Worm (Caenorhabditis elegans) whole organism, L2 larva: ENCODE data around the gene sysm-1.

Source experiments
- C34F6.9 ChIP-seq: fragments of 150-350 bp; optimal IDR thresholded peaks from 2 replicates; lab custom pipeline; 2014; ENCODE audit warnings: missing biosample characterization, missing genetic modification characterization
- F13H6.1 ChIP-seq: sonication (generic microtip); optimal IDR thresholded peaks from 2 replicates; lab custom pipeline; 2016; ENCODE audit warnings: missing genetic modification characterization, missing compliant biosample characterization
- R02D3.7 ChIP-seq: fragments of 150-350 bp; optimal IDR thresholded peaks from 2 replicates; lab custom pipeline; 2014; ENCODE audit warnings: missing biosample characterization, missing genetic modification characterization
- Y55F3AM.14 ChIP-seq: fragments of 200-800 bp; sonication (Bioruptor generic); optimal IDR thresholded peaks from 2 replicates; lab custom pipeline; 2018; ENCODE audit warnings: mild to moderate bottlenecking, missing genetic modification characterization, missing compliant biosample characterization
- ZK546.5 ChIP-seq: sonication (generic microtip); optimal IDR thresholded peaks from 2 replicates; lab custom pipeline; 2017; ENCODE audit warnings: missing biosample characterization, missing genetic modification characterization
- alr-1 ChIP-seq: fragments of 150-350 bp; optimal IDR thresholded peaks from 2 replicates; lab custom pipeline; 2014; ENCODE audit warnings: missing biosample characterization, missing genetic modification characterization
- aly-2 ChIP-seq: fragments of 150-350 bp; optimal IDR thresholded peaks from 2 replicates; lab custom pipeline; 2014; ENCODE audit warnings: missing biosample characterization, missing genetic modification characterization
- blmp-1 ChIP-seq: sonication (generic microtip); optimal IDR thresholded peaks from 2 replicates; lab custom pipeline; 2017; ENCODE audit warnings: missing genetic modification characterization, mild to moderate bottlenecking, missing compliant biosample characterization, antibody characterized with exemption, moderate library complexity; ENCODE audit not compliant: insufficient read depth
- ceh-82 ChIP-seq: fragments of 150-350 bp; optimal IDR thresholded peaks from 2 replicates; lab custom pipeline; 2014; ENCODE audit warnings: missing biosample characterization, missing genetic modification characterization
- crh-2 ChIP-seq: sonication (generic microtip); optimal IDR thresholded peaks from 2 replicates; lab custom pipeline; 2017; ENCODE audit warnings: missing biosample characterization, missing genetic modification characterization
- dmd-4 ChIP-seq: sonication (generic microtip); optimal IDR thresholded peaks from 2 replicates; lab custom pipeline; 2017; ENCODE audit warnings: missing biosample characterization, missing genetic modification characterization
- egl-27 ChIP-seq: sonication (generic microtip); optimal IDR thresholded peaks from 3 replicates; lab custom pipeline; 2017; ENCODE audit warnings: missing biosample characterization, missing genetic modification reagents, missing genetic modification characterization
- elt-1 ChIP-seq: fragments of 150-350 bp; optimal IDR thresholded peaks from 2 replicates; lab custom pipeline; 2014; ENCODE audit warnings: missing biosample characterization, missing genetic modification characterization
- elt-3 ChIP-seq: sonication (generic microtip); optimal IDR thresholded peaks from 2 replicates; lab custom pipeline; 2017; ENCODE audit warnings: missing biosample characterization, missing genetic modification characterization
- fos-1 ChIP-seq: fragments of 150-350 bp; optimal IDR thresholded peaks from 2 replicates; lab custom pipeline; 2014; ENCODE audit warnings: missing biosample characterization, missing genetic modification characterization
- gmeb-1 ChIP-seq: fragments of 150-350 bp; optimal IDR thresholded peaks from 2 replicates; lab custom pipeline; 2014; ENCODE audit warnings: missing biosample characterization, missing genetic modification characterization
- lin-11 ChIP-seq: fragments of 150-350 bp; sonication (generic microtip); optimal IDR thresholded peaks from 2 replicates; lab custom pipeline; 2014; ENCODE audit warnings: missing biosample characterization, missing genetic modification characterization, inconsistent platforms, mixed read lengths
- lin-13 ChIP-seq: fragments of 150-350 bp; optimal IDR thresholded peaks from 2 replicates; lab custom pipeline; 2014; ENCODE audit warnings: missing biosample characterization, missing genetic modification reagents, missing genetic modification characterization
- lin-39 ChIP-seq: fragments of 150-350 bp; optimal IDR thresholded peaks from 2 replicates; lab custom pipeline; 2014; ENCODE audit warnings: missing biosample characterization, missing genetic modification reagents, missing genetic modification characterization
- lsy-2 ChIP-seq, 2 experiments: fragments of 150-350 bp in 1 of 2; sonication (generic microtip) in 1 of 2; optimal IDR thresholded peaks; 2 replicates each; lab custom pipeline; 2014 to 2017; ENCODE audit warnings: missing biosample characterization in 2 of 2, missing genetic modification characterization in 2 of 2
- mab-5 ChIP-seq: fragments of 150-350 bp; optimal IDR thresholded peaks from 2 replicates; lab custom pipeline; 2014; ENCODE audit warnings: missing biosample characterization, missing genetic modification characterization
- mbf-1 ChIP-seq: sonication (generic microtip); optimal IDR thresholded peaks from 2 replicates; lab custom pipeline; 2017; ENCODE audit warnings: missing biosample characterization, missing genetic modification characterization
- mdl-1 ChIP-seq, 2 experiments: fragments of 150-350 bp in 1 of 2; sonication (generic microtip) in 1 of 2; optimal IDR thresholded peaks; 2 replicates each; lab custom pipeline; 2017; ENCODE audit warnings: missing biosample characterization in 2 of 2, missing genetic modification characterization in 2 of 2
- nhr-129 ChIP-seq: fragments of 150-350 bp; optimal IDR thresholded peaks from 2 replicates; lab custom pipeline; 2014; ENCODE audit warnings: missing biosample characterization, missing genetic modification characterization
- nhr-21 ChIP-seq: fragments of 150-350 bp; optimal IDR thresholded peaks from 2 replicates; lab custom pipeline; 2014; ENCODE audit warnings: missing biosample characterization, missing genetic modification characterization
- nhr-237 ChIP-seq: fragments of 150-350 bp; optimal IDR thresholded peaks from 2 replicates; lab custom pipeline; 2014; ENCODE audit warnings: missing biosample characterization, missing genetic modification characterization
- nhr-6 ChIP-seq: fragments of 150-350 bp; optimal IDR thresholded peaks from 2 replicates; lab custom pipeline; 2014; ENCODE audit warnings: missing biosample characterization, missing genetic modification characterization
- nhr-77 ChIP-seq: fragments of 150-350 bp; optimal IDR thresholded peaks from 2 replicates; lab custom pipeline; 2014; ENCODE audit warnings: missing biosample characterization, missing genetic modification characterization
- peb-1 ChIP-seq: fragments of 150-350 bp; optimal IDR thresholded peaks from 2 replicates; lab custom pipeline; 2014; ENCODE audit warnings: missing biosample characterization, missing genetic modification characterization
- sem-4 ChIP-seq: fragments of 150-350 bp; optimal IDR thresholded peaks from 2 replicates; lab custom pipeline; 2014; ENCODE audit warnings: missing biosample characterization, missing genetic modification reagents, missing genetic modification characterization
- skn-1 ChIP-seq: sonication (generic microtip); optimal IDR thresholded peaks from 2 replicates; lab custom pipeline; 2017; ENCODE audit warnings: missing biosample characterization, missing genetic modification characterization
- sma-3 ChIP-seq: sonication (generic microtip); optimal IDR thresholded peaks from 2 replicates; lab custom pipeline; 2016; ENCODE audit warnings: missing genetic modification reagents, missing genetic modification characterization, missing compliant biosample characterization
- sma-9 ChIP-seq, 2 experiments: fragments of 150-350 bp in 1 of 2; sonication (generic microtip) in 1 of 2; optimal IDR thresholded peaks; 2 replicates each; lab custom pipeline; 2014 to 2016; ENCODE audit warnings: missing genetic modification characterization in 2 of 2, mild to moderate bottlenecking in 1 of 2, missing biosample characterization in 1 of 2, missing compliant biosample characterization in 1 of 2, missing genetic modification reagents in 1 of 2, moderate library complexity in 1 of 2
- unc-39 ChIP-seq: fragments of 150-350 bp; optimal IDR thresholded peaks from 2 replicates; lab custom pipeline; 2014; ENCODE audit warnings: missing biosample characterization, missing genetic modification characterization
- unc-62 ChIP-seq: fragments of 150-350 bp; optimal IDR thresholded peaks from 2 replicates; lab custom pipeline; 2014; ENCODE audit warnings: missing biosample characterization, missing genetic modification reagents, missing genetic modification characterization
- ztf-1 ChIP-seq: fragments of 200-800 bp; sonication (Bioruptor generic); conservative IDR thresholded peaks from 2 replicates; pipeline ENCODE4 v1.3.6; 2022; ENCODE audit warnings: missing genetic modification characterization, missing compliant biosample characterization
- ztf-11 ChIP-seq: sonication (generic microtip); optimal IDR thresholded peaks from 2 replicates; lab custom pipeline; 2017; ENCODE audit warnings: missing biosample characterization, missing genetic modification characterization

sysm-1 gene

DNA sequence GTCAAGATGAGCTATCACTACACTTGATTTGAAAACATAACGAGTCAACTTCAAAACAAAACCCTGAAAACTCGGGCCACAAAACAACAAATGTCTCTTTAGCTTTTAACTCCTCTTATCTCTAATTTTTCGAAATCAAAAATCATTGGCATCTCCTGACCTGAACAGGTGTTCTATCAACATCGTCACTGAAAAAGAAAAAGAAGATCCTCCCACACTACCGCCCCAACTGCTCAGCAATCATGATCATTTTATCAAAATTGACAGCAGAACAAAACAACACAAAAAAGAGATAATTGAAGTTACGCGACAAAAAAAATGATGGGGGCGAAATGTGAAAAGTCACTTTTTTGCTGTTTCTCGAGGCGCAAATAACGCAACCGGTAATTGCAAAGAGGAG is 4.6 kb downstream of the sysm-1 start:
- TF ChIP-seq egl-27 (tag; lab: Kevin White, UChicago), result no peak
- TF ChIP-seq nhr-129 (tag; lab: Kevin White, UChicago), result peak; percentile 15
- peak; percentile 42 for TF ChIP-seq C34F6.9 (tag; lab: Kevin White, UChicago)
- no peak for TF ChIP-seq R02D3.7 (tag; lab: Kevin White, UChicago)
- peak; percentile 53 for TF ChIP-seq F13H6.1
- TF ChIP-seq blmp-1 (tag; lab: Kevin White, UChicago), result no peak
- TF ChIP-seq mdl-1 (tag; optimal IDR thresholded peaks at IDR 0.05; lab: Kevin White, UChicago), result no peak

ce11 chrII:9076098-9076879 is 6.7 kb downstream of the sysm-1 start:
- TF ChIP-seq egl-27 (tag; lab: Kevin White, UChicago), result no peak
- TF ChIP-seq ceh-82 (tag; lab: Kevin White, UChicago), result no peak
- peak in 1 of 2 experiments; percentile 5 for TF ChIP-seq lsy-2 (tag; optimal IDR thresholded peaks at IDR 0.05; lab: Kevin White, UChicago)
- TF ChIP-seq unc-39 (tag; lab: Kevin White, UChicago), result no peak
- no peak for TF ChIP-seq unc-62
- peak; percentile 70 for TF ChIP-seq sma-9 (GFP tag; optimal IDR thresholded peaks at IDR 0.05; lab: Kevin White, UChicago)
- TF ChIP-seq sma-9 (tag; optimal IDR thresholded peaks at IDR 0.05; lab: Kevin White, UChicago), result no peak
- TF ChIP-seq nhr-6 (tag; lab: Kevin White, UChicago), result no peak
- no peak for TF ChIP-seq blmp-1 (tag; lab: Kevin White, UChicago)
- peak; percentile 3 for TF ChIP-seq F13H6.1
- no peak for TF ChIP-seq ztf-11 (tag; lab: Kevin White, UChicago)
- peak; percentile 37 for TF ChIP-seq fos-1 (tag; lab: Kevin White, UChicago)
- TF ChIP-seq sma-3 (GFP tag; lab: Kevin White, UChicago), result no peak
- no peak for TF ChIP-seq skn-1

ce11 chrII:9074492-9074891 is 8.5 kb downstream of the sysm-1 start:
- no peak for TF ChIP-seq unc-39 (tag; lab: Kevin White, UChicago)
- no peak for TF ChIP-seq ceh-82 (tag; lab: Kevin White, UChicago)
- no peak for TF ChIP-seq gmeb-1 (tag; lab: Kevin White, UChicago)
- no peak for TF ChIP-seq lin-13 (GFP tag; lab: Kevin White, UChicago)
- no peak for TF ChIP-seq sem-4 (tag; lab: Kevin White, UChicago)
- no peak for TF ChIP-seq lin-11
- TF ChIP-seq elt-1, result no peak
- TF ChIP-seq nhr-21 (tag; lab: Kevin White, UChicago), result no peak
- no peak for TF ChIP-seq blmp-1 (tag; lab: Kevin White, UChicago)

ce11 chrII:9072769-9073168 is 10.2 kb downstream of the sysm-1 start:
- no peak for TF ChIP-seq lin-11
- TF ChIP-seq nhr-237 (tag; lab: Kevin White, UChicago), result no peak
- TF ChIP-seq egl-27 (tag; lab: Kevin White, UChicago), result peak; percentile 7
- no peak for TF ChIP-seq aly-2 (tag; lab: Kevin White, UChicago)
- peak; percentile 46 for TF ChIP-seq blmp-1 (tag; lab: Kevin White, UChicago)
- no peak for TF ChIP-seq alr-1
- no peak for TF ChIP-seq nhr-6 (tag; lab: Kevin White, UChicago)
- TF ChIP-seq F13H6.1, result no peak
- TF ChIP-seq skn-1, result no peak
- no peak for TF ChIP-seq mbf-1 (tag; lab: Kevin White, UChicago)
- no peak for TF ChIP-seq nhr-129 (tag; lab: Kevin White, UChicago)
- TF ChIP-seq fos-1 (tag; lab: Kevin White, UChicago), result no peak
- no peak for TF ChIP-seq crh-2 (tag; lab: Kevin White, UChicago)
- no peak for TF ChIP-seq R02D3.7 (tag; lab: Kevin White, UChicago)

ce11 chrII:9070740-9071139 is 12.3 kb downstream of the sysm-1 start, which contains the start of gene T24B8.4:
T24B8.4 (minus strand) TSS chrII:9070840.
- TF ChIP-seq crh-2 (tag; lab: Kevin White, UChicago), result no peak
- TF ChIP-seq sma-3 (GFP tag; lab: Kevin White, UChicago), result no peak
- TF ChIP-seq blmp-1 (tag; lab: Kevin White, UChicago), result no peak
- TF ChIP-seq sem-4 (tag; lab: Kevin White, UChicago), result no peak
- no peak for TF ChIP-seq dmd-4
- TF ChIP-seq nhr-77 (tag; lab: Kevin White, UChicago), result no peak
- no peak for TF ChIP-seq ztf-1 (GFP tag; lab: Robert Waterston, UW)
- no peak for TF ChIP-seq ZK546.5 (tag; lab: Kevin White, UChicago)
- TF ChIP-seq lin-39 (tag; lab: Kevin White, UChicago), result no peak
- TF ChIP-seq elt-3, result no peak
- no peak for TF ChIP-seq skn-1
- no peak for TF ChIP-seq nhr-6 (tag; lab: Kevin White, UChicago)
- no peak for TF ChIP-seq lin-13 (GFP tag; lab: Kevin White, UChicago)
- no peak for TF ChIP-seq lsy-2 (tag; optimal IDR thresholded peaks at IDR 0.05; lab: Kevin White, UChicago)
- no peak for TF ChIP-seq Y55F3AM.14 (GFP tag; lab: Kevin White, UChicago)
- TF ChIP-seq aly-2 (tag; lab: Kevin White, UChicago), result no peak
- no peak for TF ChIP-seq egl-27 (tag; lab: Kevin White, UChicago)
- TF ChIP-seq mab-5 (tag; lab: Kevin White, UChicago), result no peak
- no peak for TF ChIP-seq peb-1 (tag; lab: Kevin White, UChicago)
- TF ChIP-seq nhr-129 (tag; lab: Kevin White, UChicago), result no peak
